Fruit fly (Drosophila melanogaster): ENCODE data around the gene Mgat4b.

DNA sequence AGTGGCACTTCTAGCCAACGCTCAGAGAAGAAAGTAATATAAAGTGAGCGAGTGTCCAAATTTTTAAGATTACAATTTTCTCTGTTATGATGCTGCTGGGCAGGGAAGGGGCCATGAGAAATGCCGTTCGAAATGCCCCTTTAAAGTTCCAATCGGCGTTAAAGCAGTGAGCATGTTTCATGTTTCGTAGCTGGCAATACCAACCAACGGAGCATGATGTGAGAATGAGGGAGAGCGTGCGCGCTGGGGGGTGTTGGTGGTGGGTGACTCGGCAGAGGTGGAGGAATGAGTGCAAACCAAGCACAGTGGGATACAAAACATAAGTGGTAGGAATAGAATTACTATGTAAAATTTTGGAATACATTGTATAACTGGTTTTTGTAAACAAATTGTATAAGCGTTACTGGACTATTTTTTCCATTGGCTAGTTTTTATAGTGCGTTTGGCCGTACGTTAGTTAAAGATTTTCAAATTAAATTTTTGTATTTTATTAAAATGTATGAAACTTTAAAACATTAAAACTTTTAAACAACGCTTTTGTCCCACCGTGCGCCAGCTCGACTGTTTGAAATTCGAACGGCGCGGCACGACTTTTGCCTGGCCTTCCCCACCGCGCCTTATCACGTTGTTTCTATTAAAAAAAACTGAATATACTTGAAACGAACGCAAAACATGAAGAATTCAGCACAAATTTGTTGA is 9.8 kb downstream of the Mgat4b start:
- TF ChIP-seq CG7101 (tag; optimal IDR thresholded peaks at IDR 0.05), result peak; percentile 100
- peak; percentile 100 for TF ChIP-seq CG33017 (tag; optimal IDR thresholded peaks at IDR 0.05)
- TF ChIP-seq Hr96 (GFP tag; optimal IDR thresholded peaks at IDR 0.05), result peak; percentile 99
- peak; percentile 95 for TF ChIP-seq Mnt (GFP tag; optimal IDR thresholded peaks at IDR 0.05)
- peak; percentile 98 for TF ChIP-seq CG14711 (tag; optimal IDR thresholded peaks at IDR 0.05)
- TF ChIP-seq pad (GFP tag; optimal IDR thresholded peaks at IDR 0.05), result peak; percentile 99
- TF ChIP-seq CG1620 (GFP tag; optimal IDR thresholded peaks at IDR 0.05), result peak; percentile 99
- TF ChIP-seq cnc (optimal IDR thresholded peaks at IDR 0.05), result peak; percentile 73 to 80
- peak; percentile 99 for TF ChIP-seq kay (GFP tag; ENCODE audit: borderline replicate concordance)
- TF ChIP-seq Crg-1 (GFP tag; optimal IDR thresholded peaks at IDR 0.05), result peak; percentile 99
- peak; percentile 100 for TF ChIP-seq toe (GFP tag; optimal IDR thresholded peaks at IDR 0.05)
- TF ChIP-seq bab1 (GFP tag; optimal IDR thresholded peaks at IDR 0.05), result peak; percentile 99
- TF ChIP-seq CG7045 (GFP tag; optimal IDR thresholded peaks at IDR 0.05), result peak; percentile 100
- peak; percentile 100 for TF ChIP-seq Clk (GFP tag; optimal IDR thresholded peaks at IDR 0.05)
